Worm (Caenorhabditis elegans): ENCODE data around the gene rib-1.

ce11 chrIV:11623060-11623459, 44.5 kb downstream of the rib-1 start, which contains the start of gene lys-4:
- TF ChIP-seq jun-1 (tag; optimal IDR thresholded peaks at IDR 0.05) (peak; percentile 39), nhr-11 (tag; optimal IDR thresholded peaks at IDR 0.05) (no peak), nhr-28 (tag; optimal IDR thresholded peaks at IDR 0.05) (no peak), snpc-4 (tag; optimal IDR thresholded peaks at IDR 0.05) (no peak), nhr-76 (tag; optimal IDR thresholded peaks at IDR 0.05) (no peak), elt-2 (tag; optimal IDR thresholded peaks at IDR 0.05) (peak; percentile 68), dsc-1 (tag; optimal IDR thresholded peaks at IDR 0.05) (no peak), ama-1 (optimal IDR thresholded peaks at IDR 0.05) (no peak), skn-1 (tag; optimal IDR thresholded peaks at IDR 0.05) (no peak), nhr-90 (tag; optimal IDR thresholded peaks at IDR 0.05; ENCODE audit: poor library complexity) (no peak)

All from whole organism, L1 larva.